Fruit fly (Drosophila melanogaster) whole organism, embryonic: ENCODE results near the gene Sptz.

Experiments used
- Adf1 ChIP-seq: fragments of 200-800 bp; sonication (Bioruptor generic); IDR thresholded peaks from 2 replicates; pipeline ENCODE4 v1.3.6; 2022; ENCODE audit warnings: missing biosample characterization, missing genetic modification characterization
- Antp ChIP-seq: fragments of 200-800 bp; sonication (Bioruptor generic); optimal IDR thresholded peaks from 3 replicates; lab custom pipeline; 2016; ENCODE audit warnings: missing biosample characterization, missing genetic modification characterization
- Atf-2 ChIP-seq: fragments of 200-800 bp; sonication (Bioruptor generic); optimal IDR thresholded peaks from 2 replicates; lab custom pipeline; 2016; ENCODE audit warnings: missing biosample characterization, missing genetic modification characterization
- Atf6 ChIP-seq: fragments of 200-800 bp; sonication (Bioruptor generic); IDR thresholded peaks from 2 replicates; pipeline ENCODE4 v1.3.6; 2022; ENCODE audit warnings: missing biosample characterization, missing genetic modification characterization
- Bteb2 ChIP-seq: fragments of 200-800 bp; sonication (Bioruptor generic); optimal IDR thresholded peaks from 2 replicates; lab custom pipeline; 2016; ENCODE audit warnings: missing biosample characterization, missing genetic modification characterization
- CG10147 ChIP-seq: fragments of 200-800 bp; sonication (Bioruptor generic); optimal IDR thresholded peaks from 2 replicates; lab custom pipeline; 2019; ENCODE audit warnings: missing biosample characterization, mild to moderate bottlenecking, missing genetic modification characterization, moderate library complexity
- CG10209 ChIP-seq: fragments of 200-800 bp; sonication (Bioruptor generic); optimal IDR thresholded peaks from 3 replicates; lab custom pipeline; 2017; ENCODE audit warnings: missing biosample characterization, mild to moderate bottlenecking, missing genetic modification characterization, missing genetic modification reagents
- CG10654 ChIP-seq: fragments of 200-800 bp; sonication (Bioruptor generic); optimal IDR thresholded peaks from 2 replicates; lab custom pipeline; 2016; ENCODE audit warnings: missing biosample characterization, missing genetic modification characterization
- CG11398 ChIP-seq: fragments of 200-800 bp; sonication (Bioruptor generic); optimal IDR thresholded peaks from 2 replicates; lab custom pipeline; 2016; ENCODE audit warnings: missing biosample characterization, missing genetic modification characterization
- CG11695 ChIP-seq: fragments of 200-800 bp; sonication (Bioruptor generic); IDR thresholded peaks from 3 replicates; pipeline ENCODE4 v1.3.6; 2022; ENCODE audit warnings: missing biosample characterization, missing genetic modification characterization
- CG12659 ChIP-seq: fragments of 200-800 bp; sonication (Bioruptor generic); optimal IDR thresholded peaks from 3 replicates; lab custom pipeline; 2017; ENCODE audit warnings: mild to moderate bottlenecking, missing biosample characterization, missing genetic modification reagents, missing genetic modification characterization
- CG14050 ChIP-seq: fragments of 200-800 bp; sonication (Bioruptor generic); IDR thresholded peaks from 3 replicates; pipeline ENCODE4 v1.3.6; 2022; ENCODE audit warnings: missing biosample characterization, missing genetic modification characterization
- CG16815 ChIP-seq: fragments of 200-800 bp; sonication (Bioruptor generic); optimal IDR thresholded peaks from 3 replicates; lab custom pipeline; 2017; ENCODE audit warnings: missing biosample characterization, mild to moderate bottlenecking, missing genetic modification characterization
- CG2712 ChIP-seq: fragments of 200-800 bp; optimal IDR thresholded peaks from 3 replicates; lab custom pipeline; 2019; ENCODE audit warnings: missing biosample characterization, mild to moderate bottlenecking, missing genetic modification characterization, moderate library complexity
- CG2875 ChIP-seq: fragments of 200-800 bp; sonication (Bioruptor generic); optimal IDR thresholded peaks from 2 replicates; lab custom pipeline; 2017; ENCODE audit warnings: missing biosample characterization, mild to moderate bottlenecking, missing genetic modification characterization, missing genetic modification reagents
- CG3407 ChIP-seq: fragments of 200-800 bp; sonication (Bioruptor generic); optimal IDR thresholded peaks from 2 replicates; lab custom pipeline; 2018; ENCODE audit warnings: missing biosample characterization, mild to moderate bottlenecking, missing genetic modification characterization
- CG3847 ChIP-seq: fragments of 200-800 bp; sonication (Bioruptor generic); IDR thresholded peaks from 2 replicates; pipeline ENCODE4 v1.3.6; 2022; ENCODE audit warnings: missing biosample characterization, missing genetic modification characterization
- CG3995 ChIP-seq: fragments of 200-800 bp; sonication (Bioruptor generic); optimal IDR thresholded peaks from 3 replicates; lab custom pipeline; 2016; ENCODE audit warnings: missing biosample characterization, missing genetic modification characterization
- CG42726 ChIP-seq: fragments of 200-800 bp; sonication (Bioruptor generic); IDR thresholded peaks from 2 replicates; pipeline ENCODE4 v1.3.6; 2022; ENCODE audit warnings: missing biosample characterization, missing genetic modification characterization; ENCODE audit not compliant: partially characterized antibody
- CG4854 ChIP-seq: fragments of 200-800 bp; sonication (Bioruptor generic); optimal IDR thresholded peaks from 2 replicates; lab custom pipeline; 2016; ENCODE audit warnings: missing biosample characterization, missing genetic modification characterization, inconsistent platforms
- CG6654 ChIP-seq: fragments of 200-800 bp; sonication (Bioruptor generic); optimal IDR thresholded peaks from 2 replicates; lab custom pipeline; 2017; ENCODE audit warnings: missing biosample characterization, mild to moderate bottlenecking, missing genetic modification characterization
- CG6854 ChIP-seq: fragments of 200-800 bp; sonication (Bioruptor generic); optimal IDR thresholded peaks from 3 replicates; lab custom pipeline; 2017; ENCODE audit warnings: missing biosample characterization, mild to moderate bottlenecking, missing genetic modification characterization
- CG9609 ChIP-seq: fragments of 200-800 bp; sonication (Bioruptor generic); optimal IDR thresholded peaks from 3 replicates; lab custom pipeline; 2016; ENCODE audit warnings: missing biosample characterization, missing genetic modification characterization
- Camta ChIP-seq: fragments of 200-800 bp; sonication (Bioruptor generic); optimal IDR thresholded peaks from 2 replicates; lab custom pipeline; 2016; ENCODE audit warnings: missing biosample characterization, missing genetic modification characterization
- CrebB ChIP-seq: fragments of 200-800 bp; sonication (Bioruptor generic); optimal IDR thresholded peaks from 3 replicates; lab custom pipeline; 2018; ENCODE audit warnings: missing biosample characterization, mild to moderate bottlenecking, missing genetic modification characterization
- Gsc ChIP-seq: fragments of 200-800 bp; sonication (Bioruptor generic); IDR thresholded peaks from 2 replicates; pipeline ENCODE4 v1.3.6; 2022; ENCODE audit warnings: missing biosample characterization, missing genetic modification characterization
- H15 ChIP-seq: fragments of 200-800 bp; sonication (Bioruptor generic); IDR thresholded peaks from 3 replicates; pipeline ENCODE4 v1.3.6; 2022; ENCODE audit warnings: missing biosample characterization, missing genetic modification characterization
- H2.0 ChIP-seq: fragments of 200-800 bp; sonication (Bioruptor generic); IDR thresholded peaks from 2 replicates; pipeline ENCODE4 v1.3.6; 2022; ENCODE audit warnings: missing biosample characterization, missing genetic modification characterization
- HLH3B ChIP-seq: fragments of 200-800 bp; sonication (Bioruptor generic); IDR thresholded peaks from 2 replicates; pipeline ENCODE4 v1.3.6; 2022; ENCODE audit warnings: missing biosample characterization, missing genetic modification characterization
- HmgZ ChIP-seq: fragments of 200-800 bp; sonication (Bioruptor generic); optimal IDR thresholded peaks from 2 replicates; lab custom pipeline; 2018; ENCODE audit warnings: missing biosample characterization, mild to moderate bottlenecking, missing genetic modification characterization
- Lim3 ChIP-seq: fragments of 200-800 bp; sonication (Bioruptor generic); IDR thresholded peaks from 2 replicates; pipeline ENCODE4 v1.3.6; 2022; ENCODE audit warnings: missing biosample characterization, missing genetic modification characterization
- Lpt ChIP-seq: fragments of >200 bp; optimal IDR thresholded peaks from 2 replicates; lab custom pipeline; 2018; ENCODE audit warnings: missing biosample characterization, missing genetic modification characterization
- Sry-β ChIP-seq: fragments of 200-800 bp; sonication (Bioruptor generic); optimal IDR thresholded peaks from 2 replicates; lab custom pipeline; 2018; ENCODE audit warnings: missing biosample characterization, mild to moderate bottlenecking, missing genetic modification characterization, moderate library complexity
- Ssrp ChIP-seq: fragments of 200-800 bp; sonication (Bioruptor generic); optimal IDR thresholded peaks from 2 replicates; lab custom pipeline; 2018; ENCODE audit warnings: missing biosample characterization, mild to moderate bottlenecking, missing genetic modification characterization, moderate library complexity
- amos ChIP-seq: fragments of 200-800 bp; sonication (Bioruptor generic); IDR thresholded peaks from 2 replicates; pipeline ENCODE4 v1.3.6; 2022; ENCODE audit warnings: missing biosample characterization, missing genetic modification characterization; ENCODE audit not compliant: partially characterized antibody
- dati ChIP-seq: fragments of 200-800 bp; sonication (Bioruptor generic); IDR thresholded peaks from 2 replicates; pipeline ENCODE4 v1.3.6; 2022; ENCODE audit warnings: missing biosample characterization, missing genetic modification characterization
- fd102C ChIP-seq: fragments of 200-800 bp; sonication (Bioruptor generic); optimal IDR thresholded peaks from 2 replicates; lab custom pipeline; 2018; ENCODE audit warnings: missing biosample characterization, mild to moderate bottlenecking, missing genetic modification characterization, moderate library complexity
- gcm ChIP-seq: fragments of 200-800 bp; sonication (Bioruptor generic); optimal IDR thresholded peaks from 2 replicates; lab custom pipeline; 2019; ENCODE audit warnings: missing biosample characterization, mild to moderate bottlenecking, missing genetic modification characterization, moderate library complexity
- gem ChIP-seq: fragments of 200-800 bp; sonication (Bioruptor generic); optimal IDR thresholded peaks from 2 replicates; lab custom pipeline; 2019; ENCODE audit warnings: missing biosample characterization, mild to moderate bottlenecking, missing genetic modification characterization, moderate library complexity
- her ChIP-seq: fragments of 200-800 bp; sonication (Bioruptor generic); optimal IDR thresholded peaks from 2 replicates; lab custom pipeline; 2016; ENCODE audit warnings: missing biosample characterization, missing genetic modification characterization
- ind ChIP-seq: fragments of 200-800 bp; sonication (Bioruptor generic); optimal IDR thresholded peaks from 3 replicates; lab custom pipeline; 2016; ENCODE audit warnings: missing biosample characterization, missing genetic modification characterization
- mirr ChIP-seq: fragments of 200-800 bp; sonication (Bioruptor generic); optimal IDR thresholded peaks from 3 replicates; lab custom pipeline; 2018; ENCODE audit warnings: missing biosample characterization, mild to moderate bottlenecking, missing genetic modification characterization
- onecut ChIP-seq: fragments of 200-800 bp; sonication (Bioruptor generic); IDR thresholded peaks from 2 replicates; pipeline ENCODE4 v1.3.6; 2022; ENCODE audit warnings: missing biosample characterization, missing genetic modification characterization
- p53 ChIP-seq: fragments of 200-800 bp; sonication (Bioruptor generic); optimal IDR thresholded peaks from 2 replicates; lab custom pipeline; 2016; ENCODE audit warnings: missing biosample characterization, missing genetic modification characterization
- schlank ChIP-seq: fragments of 200-800 bp; sonication (Bioruptor generic); optimal IDR thresholded peaks from 2 replicates; lab custom pipeline; 2018; ENCODE audit warnings: missing biosample characterization, mild to moderate bottlenecking, missing genetic modification characterization
- stc ChIP-seq: fragments of 200-800 bp; sonication (Bioruptor generic); IDR thresholded peaks from 2 replicates; pipeline ENCODE4 v1.3.6; 2022; ENCODE audit warnings: missing biosample characterization, missing genetic modification characterization
- tin ChIP-seq: fragments of 200-800 bp; sonication (Bioruptor generic); optimal IDR thresholded peaks from 3 replicates; lab custom pipeline; 2016; ENCODE audit warnings: missing biosample characterization, missing genetic modification characterization
- vfl ChIP-seq: fragments of 200-800 bp; sonication (Bioruptor generic); optimal IDR thresholded peaks from 2 replicates; lab custom pipeline; 2016; ENCODE audit warnings: missing biosample characterization, missing genetic modification characterization
- yki ChIP-seq: fragments of >200 bp; optimal IDR thresholded peaks from 3 replicates; lab custom pipeline; 2018
- zen2 ChIP-seq: fragments of 200-800 bp; sonication (Bioruptor generic); IDR thresholded peaks from 3 replicates; pipeline ENCODE4 v1.3.6; 2022; ENCODE audit warnings: missing biosample characterization, missing genetic modification characterization; ENCODE audit not compliant: partially characterized antibody

Gene Sptz

DNA sequence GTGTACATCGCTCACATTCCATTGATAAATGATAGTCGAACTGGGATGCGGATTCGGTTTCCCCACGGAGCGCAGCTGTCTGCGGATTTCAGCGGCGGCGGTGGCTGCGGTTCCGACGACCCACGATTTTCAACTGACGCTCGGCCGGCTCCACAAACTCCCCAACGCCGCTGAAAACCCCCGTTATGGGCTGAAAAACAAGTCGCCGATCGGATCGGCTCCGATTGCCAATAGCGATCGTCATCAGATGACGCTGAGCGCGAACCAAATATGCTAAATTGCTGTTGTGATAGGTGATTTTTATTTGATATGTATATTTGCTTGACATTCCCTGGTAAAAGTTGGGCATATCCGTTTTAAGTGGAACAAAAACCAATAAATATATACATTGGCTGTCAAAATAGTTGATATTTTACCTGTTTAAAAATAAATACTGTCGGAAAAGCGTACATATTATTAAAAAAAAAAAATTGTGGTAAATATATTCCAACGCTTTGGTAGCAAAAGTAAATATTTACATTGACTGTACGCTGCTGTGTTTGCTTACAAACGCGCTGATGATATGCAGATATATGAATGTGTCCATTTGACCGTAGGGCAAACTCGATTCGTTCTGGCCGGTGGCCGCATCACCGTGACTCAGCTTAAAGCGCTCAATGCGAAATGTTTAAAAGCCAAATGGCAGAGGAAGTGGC lies 32.5 kb downstream of the Sptz start (continued):
- 0 out of 2 replicates have a peak, but pooled peaks have one; percentile 31 for TF ChIP-seq H2.0
- peak; percentile 66 for TF ChIP-seq CG12659 (GFP tag; lab: Kevin White, UChicago)
- TF ChIP-seq CG14050 (GFP tag; lab: Robert Waterston, UW): no peak
- peak; percentile 64 for TF ChIP-seq CG10209 (GFP tag; lab: Kevin White, UChicago)
- no peak for TF ChIP-seq H15 (GFP tag; lab: Robert Waterston, UW)
- peak; percentile 51; the same call in 1 of the 3 replicates for TF ChIP-seq CG11695 (GFP tag; lab: Robert Waterston, UW)
- no peak for TF ChIP-seq dati (GFP tag; lab: Robert Waterston, UW)
- TF ChIP-seq CG2875 (GFP tag; lab: Kevin White, UChicago): no peak
- no peak for TF ChIP-seq Bteb2 (GFP tag; lab: Kevin White, UChicago)
- TF ChIP-seq fd102C (GFP tag; lab: Kevin White, UChicago): no peak
- peak; percentile 60 for TF ChIP-seq CG16815
- TF ChIP-seq Adf1 (GFP tag; lab: Robert Waterston, UW): 0 out of 2 replicates have a peak, but pooled peaks have one; percentile 25
- no peak for TF ChIP-seq CG42726
- peak; percentile 13 for TF ChIP-seq CG6854 (GFP tag; lab: Kevin White, UChicago)
- no peak for TF ChIP-seq mirr
- peak; percentile 30 for TF ChIP-seq CG4854
- peak; percentile 40 for TF ChIP-seq schlank (tag; lab: Kevin White, UChicago)
- TF ChIP-seq amos (GFP tag; lab: Robert Waterston, UW): no peak
- peak; percentile 11 for TF ChIP-seq Antp (GFP tag; lab: Kevin White, UChicago)
- peak; percentile 84 for TF ChIP-seq gem (tag; lab: Kevin White, UChicago)
- TF ChIP-seq Atf6 (GFP tag; lab: Robert Waterston, UW): peak; percentile 63; the same call in 1 of the 2 replicates
- TF ChIP-seq Lim3 (GFP tag; lab: Robert Waterston, UW): no peak
- peak; percentile 20 for TF ChIP-seq Ssrp (tag; lab: Kevin White, UChicago)
- TF ChIP-seq Lpt: no peak
- TF ChIP-seq CG10147 (GFP tag; lab: Kevin White, UChicago): peak; percentile 88
- no peak for TF ChIP-seq CG11398 (GFP tag; lab: Kevin White, UChicago)
- peak; percentile 51 for TF ChIP-seq HmgZ (tag; lab: Kevin White, UChicago)
- TF ChIP-seq HLH3B: peak; percentile 30; the same call in 1 of the 2 replicates
- no peak for TF ChIP-seq her (GFP tag; lab: Kevin White, UChicago)
- TF ChIP-seq CG3847: peak; percentile 70
- TF ChIP-seq CG10654 (GFP tag; lab: Kevin White, UChicago): no peak
- no peak for TF ChIP-seq zen2
- TF ChIP-seq CG2712: peak; percentile 32
- TF ChIP-seq gcm (GFP tag; lab: Kevin White, UChicago): no peak
- peak; percentile 58 for TF ChIP-seq CG3995 (GFP tag; lab: Kevin White, UChicago)
- TF ChIP-seq CG3407 (GFP tag; lab: Kevin White, UChicago): no peak
- peak; percentile 7 for TF ChIP-seq Atf-2 (GFP tag; lab: Kevin White, UChicago)
- no peak for TF ChIP-seq onecut (GFP tag; lab: Robert Waterston, UW)
- TF ChIP-seq Gsc: no peak
- peak; percentile 12 for TF ChIP-seq vfl (GFP tag; lab: Kevin White, UChicago)
- no peak for TF ChIP-seq CG6654
- peak; percentile 33 for TF ChIP-seq Camta (GFP tag; lab: Kevin White, UChicago)
- peak; percentile 32 for TF ChIP-seq tin (GFP tag; lab: Kevin White, UChicago)
- no peak for TF ChIP-seq yki
- peak; percentile 26 for TF ChIP-seq CG9609 (GFP tag; lab: Kevin White, UChicago)
- TF ChIP-seq stc: no peak
- TF ChIP-seq ind (GFP tag; lab: Kevin White, UChicago): peak; percentile 59
- no peak for TF ChIP-seq Sry-β (GFP tag; lab: Kevin White, UChicago)
- no peak for TF ChIP-seq p53 (GFP tag; lab: Kevin White, UChicago)
- no peak for TF ChIP-seq CrebB (tag; lab: Kevin White, UChicago)
